Fruit fly (Drosophila melanogaster) whole organism, prepupa: ENCODE results near the gene CG12009.
A peak's percentile ranks its signal among the peaks of the same experiment; 100 is the strongest.

Source experiments
- CG10631 ChIP-seq: fragments of 200-800 bp; sonication (Bioruptor generic); optimal IDR thresholded peaks from 2 replicates; lab custom pipeline; 2016; ENCODE audit warnings: missing biosample characterization, missing genetic modification characterization
- CG10669 ChIP-seq: fragments of 200-800 bp; sonication (Bioruptor generic); optimal IDR thresholded peaks from 3 replicates; lab custom pipeline; 2018; ENCODE audit warnings: missing biosample characterization, mild to moderate bottlenecking, missing genetic modification characterization, moderate library complexity
- CG11294 ChIP-seq: fragments of 200-800 bp; sonication (Bioruptor generic); IDR thresholded peaks from 2 replicates; pipeline ENCODE4 v1.3.6; 2022; ENCODE audit warnings: missing biosample characterization, missing genetic modification characterization
- CG11902 ChIP-seq: fragments of 200-800 bp; sonication (Bioruptor generic); optimal IDR thresholded peaks from 3 replicates; lab custom pipeline; 2016; ENCODE audit warnings: missing biosample characterization, missing genetic modification characterization
- CG15336 ChIP-seq: fragments of 200-800 bp; sonication (Bioruptor generic); IDR thresholded peaks from 2 replicates; pipeline ENCODE4 v1.3.6; 2022; ENCODE audit warnings: missing biosample characterization, missing genetic modification characterization
- CG1621 ChIP-seq: fragments of 200-800 bp; sonication (Bioruptor generic); optimal IDR thresholded peaks from 3 replicates; lab custom pipeline; 2018; ENCODE audit warnings: missing biosample characterization, mild to moderate bottlenecking, missing genetic modification characterization
- CG16779 ChIP-seq: fragments of 200-800 bp; sonication (Bioruptor generic); optimal IDR thresholded peaks from 3 replicates; lab custom pipeline; 2017; ENCODE audit warnings: missing biosample characterization, mild to moderate bottlenecking, missing genetic modification characterization
- CG34406 ChIP-seq: fragments of 200-800 bp; sonication (Bioruptor generic); optimal IDR thresholded peaks from 3 replicates; lab custom pipeline; 2016; ENCODE audit warnings: missing biosample characterization, missing genetic modification characterization
- CG3919 ChIP-seq: fragments of 200-800 bp; sonication (Bioruptor generic); optimal IDR thresholded peaks from 3 replicates; lab custom pipeline; 2016; ENCODE audit warnings: missing biosample characterization, missing genetic modification characterization
- CG6276 ChIP-seq: fragments of 200-800 bp; sonication (Bioruptor generic); optimal IDR thresholded peaks from 2 replicates; lab custom pipeline; 2017; ENCODE audit warnings: missing biosample characterization, mild to moderate bottlenecking, missing genetic modification characterization
- CG6792 ChIP-seq: fragments of 200-800 bp; sonication (Bioruptor generic); optimal IDR thresholded peaks from 3 replicates; lab custom pipeline; 2016; ENCODE audit warnings: missing biosample characterization, missing genetic modification characterization
- CG6808 ChIP-seq: fragments of 200-800 bp; sonication (Bioruptor generic); optimal IDR thresholded peaks from 3 replicates; lab custom pipeline; 2017; ENCODE audit warnings: missing biosample characterization, missing genetic modification characterization, mild to moderate bottlenecking, moderate library complexity, missing genetic modification reagents
- CG6854 ChIP-seq: fragments of 200-800 bp; sonication (Bioruptor generic); optimal IDR thresholded peaks from 2 replicates; lab custom pipeline; 2017; ENCODE audit warnings: missing biosample characterization, mild to moderate bottlenecking, missing genetic modification characterization
- CG8319 ChIP-seq: fragments of 200-800 bp; sonication (Bioruptor generic); optimal IDR thresholded peaks from 3 replicates; lab custom pipeline; 2016; ENCODE audit warnings: missing biosample characterization, missing genetic modification characterization
- CG8632 ChIP-seq: fragments of 200-800 bp; sonication (Bioruptor generic); optimal IDR thresholded peaks from 3 replicates; lab custom pipeline; 2016; ENCODE audit warnings: missing biosample characterization, missing genetic modification characterization
- CG9139 ChIP-seq: fragments of 200-800 bp; sonication (Bioruptor generic); optimal IDR thresholded peaks from 3 replicates; lab custom pipeline; 2017; ENCODE audit warnings: missing biosample characterization, mild to moderate bottlenecking, missing genetic modification characterization
- Eip75B ChIP-seq: fragments of 200-800 bp; sonication (Bioruptor generic); optimal IDR thresholded peaks from 3 replicates; lab custom pipeline; 2016; ENCODE audit warnings: missing biosample characterization, missing genetic modification characterization
- Eip78C ChIP-seq: fragments of 200-800 bp; sonication (Bioruptor generic); peaks from one replicate; lab custom pipeline; 2016; ENCODE audit warnings: missing biosample characterization, missing genetic modification characterization
- Ets96B ChIP-seq: fragments of 200-800 bp; optimal IDR thresholded peaks from 2 replicates; lab custom pipeline; 2019; ENCODE audit warnings: missing biosample characterization, mild to moderate bottlenecking, missing genetic modification characterization, moderate library complexity
- Gug ChIP-seq: fragments of 200-800 bp; sonication (Bioruptor generic); IDR thresholded peaks from 2 replicates; pipeline ENCODE4 v1.3.6; 2022; ENCODE audit warnings: missing biosample characterization, missing genetic modification characterization
- Hr38 ChIP-seq: sonication (Bioruptor generic); optimal IDR thresholded peaks from 2 replicates; lab custom pipeline; 2016; ENCODE audit warnings: missing biosample characterization, missing genetic modification characterization
- Hr39 ChIP-seq: fragments of 200-800 bp; sonication (Bioruptor generic); optimal IDR thresholded peaks from 2 replicates; lab custom pipeline; 2016; ENCODE audit warnings: missing biosample characterization, missing genetic modification characterization
- Hr4 ChIP-seq: fragments of 200-800 bp; sonication (Bioruptor generic); optimal IDR thresholded peaks from 3 replicates; lab custom pipeline; 2016; ENCODE audit warnings: missing biosample characterization, missing genetic modification characterization
- Met ChIP-seq: fragments of 200-800 bp; sonication (Bioruptor generic); optimal IDR thresholded peaks from 3 replicates; lab custom pipeline; 2016; ENCODE audit warnings: missing biosample characterization, missing genetic modification characterization
- OdsH ChIP-seq: fragments of 200-800 bp; sonication (Bioruptor generic); optimal IDR thresholded peaks from 3 replicates; lab custom pipeline; 2016; ENCODE audit warnings: missing biosample characterization, missing genetic modification characterization
- Sox102F ChIP-seq: fragments of 200-800 bp; sonication (Bioruptor generic); optimal IDR thresholded peaks from 2 replicates; lab custom pipeline; 2016; ENCODE audit warnings: missing biosample characterization, mild to moderate bottlenecking, missing genetic modification characterization
- Sox14 ChIP-seq: fragments of 200-800 bp; sonication (Bioruptor generic); optimal IDR thresholded peaks from 3 replicates; lab custom pipeline; 2016; ENCODE audit warnings: missing biosample characterization, missing genetic modification characterization
- dac ChIP-seq: fragments of 200-800 bp; sonication (Bioruptor generic); optimal IDR thresholded peaks from 2 replicates; lab custom pipeline; 2017; ENCODE audit warnings: missing biosample characterization, mild to moderate bottlenecking, missing genetic modification characterization
- dsx ChIP-seq: fragments of 200-800 bp; optimal IDR thresholded peaks from 3 replicates; lab custom pipeline; 2019; ENCODE audit warnings: missing biosample characterization, mild to moderate bottlenecking, missing genetic modification characterization, moderate library complexity; ENCODE audit not compliant: poor library complexity, severe bottlenecking
- eg ChIP-seq: fragments of 200-800 bp; sonication (Bioruptor generic); IDR thresholded peaks from 3 replicates; pipeline ENCODE4 v1.3.6; 2022; ENCODE audit warnings: missing biosample characterization, missing genetic modification characterization
- fkh ChIP-seq: fragments of 200-800 bp; sonication (Bioruptor generic); optimal IDR thresholded peaks from 3 replicates; lab custom pipeline; 2017; ENCODE audit warnings: missing biosample characterization, mild to moderate bottlenecking, missing genetic modification characterization, moderate library complexity
- net ChIP-seq: fragments of 200-800 bp; sonication (Bioruptor generic); optimal IDR thresholded peaks from 3 replicates; lab custom pipeline; 2016; ENCODE audit warnings: missing biosample characterization, missing genetic modification characterization
- pdm3 ChIP-seq: fragments of 200-800 bp; sonication (Bioruptor generic); optimal IDR thresholded peaks from 3 replicates; lab custom pipeline; 2016; ENCODE audit warnings: missing biosample characterization, missing genetic modification characterization
- salr ChIP-seq, 2 experiments: fragments of 200-800 bp; sonication (Bioruptor generic); optimal IDR thresholded peaks; 3 replicates each; lab custom pipeline; 2016 to 2018; ENCODE audit warnings: missing biosample characterization in 2 of 2, missing genetic modification characterization in 2 of 2, mild to moderate bottlenecking in 1 of 2
- spab ChIP-seq: fragments of 200-800 bp; sonication (Bioruptor generic); optimal IDR thresholded peaks from 2 replicates; lab custom pipeline; 2017; ENCODE audit warnings: missing biosample characterization, mild to moderate bottlenecking, missing genetic modification characterization, missing genetic modification reagents
- ss ChIP-seq, 2 experiments: fragments of 200-800 bp; sonication (Bioruptor generic); optimal IDR thresholded peaks; 2 replicates in 1 of 2; 3 replicates in 1 of 2; lab custom pipeline; 2017 to 2018; ENCODE audit warnings: mild to moderate bottlenecking in 2 of 2, missing biosample characterization in 2 of 2, missing genetic modification characterization in 2 of 2, moderate library complexity in 1 of 2
- svp ChIP-seq: fragments of 200-800 bp; sonication (Bioruptor generic); peaks from one replicate; lab custom pipeline; 2016; ENCODE audit warnings: missing biosample characterization, missing genetic modification characterization
- topi ChIP-seq: fragments of 200-800 bp; sonication (Bioruptor generic); optimal IDR thresholded peaks from 3 replicates; lab custom pipeline; 2016; ENCODE audit warnings: missing biosample characterization, missing genetic modification characterization
- vri ChIP-seq: fragments of 200-800 bp; sonication (Bioruptor generic); optimal IDR thresholded peaks from 3 replicates; lab custom pipeline; 2016; ENCODE audit warnings: missing biosample characterization, mild to moderate bottlenecking, missing genetic modification characterization

CG12009 gene

DNA sequence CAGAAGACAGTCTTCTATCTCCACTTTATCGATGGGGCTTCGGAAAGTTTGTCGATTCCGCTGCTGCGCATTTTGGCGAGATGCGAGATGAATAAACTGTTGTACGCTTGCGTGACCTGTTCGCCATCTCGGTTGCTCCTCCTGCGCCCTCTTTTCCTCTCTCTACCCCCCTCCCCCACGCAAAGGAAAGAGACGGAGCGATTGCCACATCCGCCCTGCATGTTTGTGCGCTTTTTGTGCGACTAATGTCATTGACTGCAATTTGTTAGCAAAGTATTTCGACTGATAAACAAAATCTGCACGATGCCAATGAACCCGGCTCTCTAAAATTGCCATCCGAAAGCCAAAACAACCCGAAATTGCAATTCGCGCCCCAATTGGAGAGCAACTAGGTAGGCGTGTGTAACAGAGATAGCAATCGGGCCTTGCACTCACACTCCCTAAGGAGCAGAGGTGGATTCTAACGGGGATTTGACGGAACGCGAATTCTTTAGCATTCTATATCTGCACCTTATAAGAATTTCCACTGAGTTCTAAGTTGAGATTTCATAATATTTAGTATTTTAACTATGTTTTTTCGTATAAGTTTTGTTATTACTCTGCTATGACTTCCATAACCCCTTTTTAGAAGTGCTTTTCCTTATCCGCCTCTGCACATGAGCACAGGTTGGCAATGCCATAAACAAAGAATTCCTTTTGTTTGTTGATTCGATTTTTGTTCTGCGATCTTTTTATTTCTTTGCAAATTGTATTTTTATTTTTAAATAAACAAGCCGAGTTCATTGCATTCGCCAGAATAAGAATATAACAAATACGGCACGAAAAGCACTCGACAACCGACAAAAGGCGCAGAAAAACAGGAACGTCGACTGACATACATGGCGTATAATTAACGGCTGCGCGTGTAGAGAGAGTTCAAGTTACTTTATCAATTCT is 43.9 kb upstream of the CG12009 start, which contains the start of gene CG43389 (continued):
- TF ChIP-seq pdm3 (GFP tag; lab: Kevin White, UChicago) (peak; percentile 94), CG34406 (GFP tag; lab: Kevin White, UChicago) (peak; percentile 97), CG10631 (GFP tag; lab: Kevin White, UChicago) (peak; percentile 92), CG15336 (GFP tag; lab: Robert Waterston, UW) (peak; percentile 81), CG10669 (GFP tag; lab: Kevin White, UChicago) (peak; percentile 87), CG6276 (GFP tag; lab: Kevin White, UChicago) (no peak), net (GFP tag; lab: Kevin White, UChicago) (peak; percentile 90), Sox102F (GFP tag; lab: Kevin White, UChicago) (peak; percentile 99), CG11294 (no peak), CG9139 (GFP tag; lab: Kevin White, UChicago) (peak; percentile 80), CG16779 (peak; percentile 42), Sox14 (GFP tag; lab: Kevin White, UChicago) (peak; percentile 98), CG8632 (GFP tag; lab: Kevin White, UChicago) (peak; percentile 96), ss (GFP tag; optimal IDR thresholded peaks at IDR 0.05; lab: Kevin White, UChicago) (peak; percentile 93 to 95), Hr39 (peak; percentile 98), CG11902 (peak; percentile 87), CG1621 (tag; lab: Kevin White, UChicago) (peak; percentile 90), dac (GFP tag; lab: Kevin White, UChicago) (peak; percentile 40), CG6808 (GFP tag; lab: Kevin White, UChicago) (peak; percentile 85), CG3919 (GFP tag; lab: Kevin White, UChicago) (peak; percentile 86), dsx (peak; percentile 86), Eip75B (GFP tag; lab: Kevin White, UChicago) (peak; percentile 89), Hr4 (GFP tag; lab: Kevin White, UChicago) (peak; percentile 78), CG6854 (peak; percentile 88), CG8319 (GFP tag; lab: Kevin White, UChicago) (peak; percentile 89), vri (GFP tag; lab: Kevin White, UChicago) (peak; percentile 99), Ets96B (tag; lab: Kevin White, UChicago) (peak; percentile 91), spab (GFP tag; lab: Kevin White, UChicago) (peak; percentile 81), Gug (peak; percentile 58), eg (peak; percentile 81), Eip78C (GFP tag; lab: Kevin White, UChicago) (peak; percentile 98), CG6792 (peak; percentile 95), topi (peak; percentile 96), Hr38 (GFP tag; lab: Kevin White, UChicago) (no peak), svp (GFP tag; lab: Kevin White, UChicago) (peak; percentile 99), salr (GFP tag; optimal IDR thresholded peaks at IDR 0.05; lab: Kevin White, UChicago) (peak; percentile 74 to 91), Met (GFP tag; lab: Kevin White, UChicago) (peak; percentile 98), OdsH (GFP tag; lab: Kevin White, UChicago) (peak; percentile 95), fkh (no peak)
